Worm (Caenorhabditis elegans) whole organism, young adult: ENCODE results near the gene twk-24.
A peak's percentile ranks its signal among the peaks of the same experiment; 100 is the strongest.

Experiments
- C06A6.2 ChIP-seq: fragments of 200-800 bp; sonication (Bioruptor generic); conservative IDR thresholded peaks from 2 replicates; pipeline ENCODE4 v1.3.6; 2022; ENCODE audit warnings: missing genetic modification characterization, missing compliant biosample characterization
- D2030.7 ChIP-seq: fragments of 200-800 bp; sonication (Bioruptor generic); IDR thresholded peaks from 2 replicates; pipeline ENCODE4 v1.3.6; 2022; ENCODE audit warnings: missing genetic modification reagents, missing genetic modification characterization, missing compliant biosample characterization
- F10E7.11 ChIP-seq: sonication (generic microtip); optimal IDR thresholded peaks from 2 replicates; lab custom pipeline; 2017; ENCODE audit warnings: mild to moderate bottlenecking, missing genetic modification characterization, moderate library complexity, missing compliant biosample characterization
- F33H1.4 ChIP-seq: fragments of 200-800 bp; sonication (Bioruptor generic); IDR thresholded peaks from 2 replicates; pipeline ENCODE4 v1.3.6; 2022; ENCODE audit warnings: missing genetic modification reagents, missing genetic modification characterization, missing compliant biosample characterization
- F37B4.10 ChIP-seq: fragments of 200-800 bp; sonication (Bioruptor generic); IDR thresholded peaks from 2 replicates; pipeline ENCODE4 v1.3.6; 2022; ENCODE audit warnings: missing genetic modification characterization, missing compliant biosample characterization
- K11D2.4 ChIP-seq: fragments of 200-800 bp; sonication (Bioruptor generic); IDR thresholded peaks from 2 replicates; pipeline ENCODE4 v1.3.6; 2022; ENCODE audit warnings: missing genetic modification reagents, missing genetic modification characterization, missing compliant biosample characterization
- T26A5.8 ChIP-seq: sonication (generic microtip); optimal IDR thresholded peaks from 2 replicates; lab custom pipeline; 2016; ENCODE audit warnings: missing genetic modification characterization, missing compliant biosample characterization
- Y56A3A.18 ChIP-seq: fragments of 200-800 bp; sonication (Bioruptor generic); IDR thresholded peaks from 2 replicates; pipeline ENCODE4 v1.3.6; 2022; ENCODE audit warnings: missing genetic modification reagents, missing genetic modification characterization, missing compliant biosample characterization
- Y67H2A.10 ChIP-seq: fragments of 200-800 bp; sonication (Bioruptor generic); conservative IDR thresholded peaks from 2 replicates; pipeline ENCODE4 v1.3.6; 2022; ENCODE audit warnings: missing genetic modification reagents, missing genetic modification characterization, missing compliant biosample characterization
- ZK185.1 ChIP-seq: sonication (generic microtip); optimal IDR thresholded peaks from 2 replicates; lab custom pipeline; 2016; ENCODE audit warnings: mild to moderate bottlenecking, missing genetic modification characterization, missing compliant biosample characterization; ENCODE audit not compliant: poor library complexity, severe bottlenecking
- ama-1 ChIP-seq, 3 experiments: fragments of 150-350 bp in 1 of 3; sonication (generic microtip) in 2 of 3; optimal IDR thresholded peaks; 2 replicates each; lab custom pipeline; 2014 to 2018; ENCODE audit warnings: missing biosample characterization in 2 of 3, missing genetic modification characterization in 2 of 3, missing genetic modification reagents in 2 of 3
- aptf-2 ChIP-seq: fragments of 200-800 bp; sonication (Bioruptor generic); conservative IDR thresholded peaks from 2 replicates; pipeline ENCODE4 v1.3.6; 2022; ENCODE audit warnings: missing genetic modification reagents, missing genetic modification characterization, missing compliant biosample characterization
- aptf-3 ChIP-seq: fragments of 200-800 bp; sonication (Bioruptor generic); IDR thresholded peaks from 2 replicates; pipeline ENCODE4 v1.3.6; 2022; ENCODE audit warnings: missing genetic modification characterization, missing compliant biosample characterization
- athp-1 ChIP-seq: sonication (generic microtip); optimal IDR thresholded peaks from 2 replicates; lab custom pipeline; 2017; ENCODE audit warnings: mild to moderate bottlenecking, missing genetic modification characterization, missing compliant biosample characterization
- attf-3 ChIP-seq: fragments of 200-800 bp; sonication (Bioruptor generic); conservative IDR thresholded peaks from 2 replicates; pipeline ENCODE4 v1.3.6; 2022; ENCODE audit warnings: missing genetic modification reagents, missing genetic modification characterization, missing compliant biosample characterization
- attf-6 ChIP-seq: fragments of 200-800 bp; sonication (Bioruptor generic); IDR thresholded peaks from 2 replicates; pipeline ENCODE4 v1.3.6; 2022; ENCODE audit warnings: missing genetic modification reagents, missing genetic modification characterization, missing compliant biosample characterization
- bed-1 ChIP-seq: fragments of 200-800 bp; sonication (Bioruptor generic); IDR thresholded peaks from 2 replicates; pipeline ENCODE4 v1.3.6; 2022; ENCODE audit warnings: missing genetic modification reagents, missing genetic modification characterization, missing compliant biosample characterization
- ccch-3 ChIP-seq: fragments of 200-800 bp; sonication (Bioruptor generic); optimal IDR thresholded peaks from 2 replicates; lab custom pipeline; 2018; ENCODE audit warnings: mild to moderate bottlenecking, missing genetic modification characterization, missing compliant biosample characterization
- cebp-1 ChIP-seq, 2 experiments: fragments of 200-800 bp in 1 of 2; sonication (Bioruptor generic) in 1 of 2; sonication (generic microtip) in 1 of 2; IDR thresholded peaks in 1 of 2; optimal IDR thresholded peaks in 1 of 2; 2 replicates each; pipeline versions ENCODE4 v1.3.6 to Lab custom; 2017 to 2022; ENCODE audit warnings: missing compliant biosample characterization in 2 of 2, missing genetic modification characterization in 2 of 2, mild to moderate bottlenecking in 1 of 2, missing genetic modification reagents in 1 of 2, moderate library complexity in 1 of 2
- dox-1 ChIP-seq: fragments of 200-800 bp; sonication (Bioruptor generic); IDR thresholded peaks from 2 replicates; pipeline ENCODE4 v1.3.6; 2022; ENCODE audit warnings: missing genetic modification reagents, missing genetic modification characterization, missing compliant biosample characterization
- dpl-1 ChIP-seq: fragments of 150-350 bp; optimal IDR thresholded peaks from 2 replicates; lab custom pipeline; 2014; ENCODE audit warnings: missing biosample characterization, missing genetic modification reagents, missing genetic modification characterization
- efl-1 ChIP-seq: fragments of 150-350 bp; optimal IDR thresholded peaks from 2 replicates; lab custom pipeline; 2014; ENCODE audit warnings: missing biosample characterization, missing genetic modification reagents, missing genetic modification characterization
- egl-44 ChIP-seq: fragments of 200-800 bp; sonication (Bioruptor generic); IDR thresholded peaks from 2 replicates; pipeline ENCODE4 v1.3.6; 2022; ENCODE audit warnings: missing genetic modification reagents, missing genetic modification characterization, missing compliant biosample characterization
- egrh-3 ChIP-seq: fragments of 200-800 bp; sonication (Bioruptor generic); IDR thresholded peaks from 2 replicates; pipeline ENCODE4 v1.3.6; 2022; ENCODE audit warnings: missing genetic modification reagents, missing genetic modification characterization, missing compliant biosample characterization
- ets-4 ChIP-seq: fragments of 200-800 bp; sonication (Bioruptor generic); optimal IDR thresholded peaks from 2 replicates; lab custom pipeline; 2018; ENCODE audit warnings: mild to moderate bottlenecking, missing genetic modification characterization, missing compliant biosample characterization
- hlh-26 ChIP-seq: fragments of 200-800 bp; sonication (Bioruptor generic); conservative IDR thresholded peaks from 2 replicates; pipeline ENCODE4 v1.3.6; 2022; ENCODE audit warnings: missing genetic modification reagents, missing genetic modification characterization, missing compliant biosample characterization
- hmg-1.2 ChIP-seq: fragments of 200-800 bp; sonication (Bioruptor generic); IDR thresholded peaks from 2 replicates; pipeline ENCODE4 v1.3.6; 2022; ENCODE audit warnings: missing genetic modification reagents, missing genetic modification characterization, missing compliant biosample characterization
- hsf-1 ChIP-seq: fragments of 200-800 bp; sonication (Bioruptor generic); IDR thresholded peaks from 2 replicates; pipeline ENCODE4 v1.3.6; 2022; ENCODE audit warnings: missing genetic modification reagents, missing genetic modification characterization, missing compliant biosample characterization
- let-607 ChIP-seq, 2 experiments: fragments of 200-800 bp in 1 of 2; sonication (Bioruptor generic) in 1 of 2; sonication (generic microtip) in 1 of 2; optimal IDR thresholded peaks; 2 replicates each; lab custom pipeline; 2016 to 2018; ENCODE audit warnings: mild to moderate bottlenecking in 2 of 2, missing compliant biosample characterization in 2 of 2, missing genetic modification characterization in 2 of 2, moderate library complexity in 2 of 2, missing genotype in 1 of 2
- lin-26 ChIP-seq: fragments of 200-800 bp; sonication (Bioruptor generic); IDR thresholded peaks from 2 replicates; pipeline ENCODE4 v1.3.6; 2022; ENCODE audit warnings: missing genetic modification reagents, missing genetic modification characterization, missing compliant biosample characterization
- lsl-1 ChIP-seq: fragments of 200-800 bp; sonication (Bioruptor generic); optimal IDR thresholded peaks from 2 replicates; lab custom pipeline; 2018; ENCODE audit warnings: mild to moderate bottlenecking, missing genetic modification characterization, moderate library complexity, missing compliant biosample characterization
- madf-3 ChIP-seq: fragments of 200-800 bp; sonication (Bioruptor generic); IDR thresholded peaks from 2 replicates; pipeline ENCODE4 v1.3.6; 2022; ENCODE audit warnings: missing genetic modification reagents, missing genetic modification characterization, missing compliant biosample characterization
- mxl-1 ChIP-seq: sonication (generic microtip); optimal IDR thresholded peaks from 2 replicates; lab custom pipeline; 2016; ENCODE audit warnings: missing genetic modification characterization, missing compliant biosample characterization
- nfya-1 ChIP-seq: sonication (generic microtip); optimal IDR thresholded peaks from 2 replicates; lab custom pipeline; 2017; ENCODE audit warnings: antibody characterized with exemption, missing compliant biosample characterization, missing genetic modification characterization, borderline replicate concordance; ENCODE audit not compliant: insufficient read depth
- nhr-120 ChIP-seq: fragments of 200-800 bp; sonication (Bioruptor generic); IDR thresholded peaks from 2 replicates; pipeline ENCODE4 v1.3.6; 2022; ENCODE audit warnings: missing genetic modification characterization, missing compliant biosample characterization
- nhr-80 ChIP-seq: sonication (generic microtip); optimal IDR thresholded peaks from 2 replicates; lab custom pipeline; 2016; ENCODE audit warnings: missing genetic modification characterization, missing compliant biosample characterization
- pbrm-1 ChIP-seq: fragments of 200-800 bp; sonication (Bioruptor generic); IDR thresholded peaks from 2 replicates; pipeline ENCODE4 v1.3.6; 2022; ENCODE audit warnings: missing genetic modification reagents, missing genetic modification characterization, missing compliant biosample characterization
- pha-4 ChIP-seq: fragments of 150-350 bp; sonication (generic microtip); optimal IDR thresholded peaks from 2 replicates; lab custom pipeline; 2014; ENCODE audit warnings: missing biosample characterization, missing genetic modification reagents, missing genetic modification characterization
- rcor-1 ChIP-seq: fragments of 200-800 bp; sonication (Bioruptor generic); IDR thresholded peaks from 2 replicates; pipeline ENCODE4 v1.3.6; 2022; ENCODE audit warnings: missing genetic modification reagents, missing genetic modification characterization, missing compliant biosample characterization
- rec-8 ChIP-seq, 2 experiments: sonication (generic microtip); optimal IDR thresholded peaks; 2 replicates each; lab custom pipeline; 2016; ENCODE audit warnings: mild to moderate bottlenecking in 2 of 2, missing genetic modification characterization in 2 of 2, missing genetic modification reagents in 2 of 2, missing genotype in 2 of 2, missing biosample characterization in 1 of 2, missing compliant biosample characterization in 1 of 2, moderate library complexity in 1 of 2
- repo-1 ChIP-seq: sonication (generic microtip); optimal IDR thresholded peaks from 2 replicates; lab custom pipeline; 2017; ENCODE audit warnings: mild to moderate bottlenecking, missing genetic modification characterization, missing compliant biosample characterization
- sea-2 ChIP-seq: fragments of 200-800 bp; sonication (Bioruptor generic); IDR thresholded peaks from 2 replicates; pipeline ENCODE4 v1.3.6; 2022; ENCODE audit warnings: missing genetic modification characterization, missing compliant biosample characterization
- tbx-9 ChIP-seq: sonication (generic microtip); optimal IDR thresholded peaks from 2 replicates; lab custom pipeline; 2016; ENCODE audit warnings: borderline replicate concordance, missing genetic modification characterization, inconsistent platforms, missing compliant biosample characterization
- tlf-1 ChIP-seq: fragments of 200-800 bp; sonication (Bioruptor generic); optimal IDR thresholded peaks from 2 replicates; lab custom pipeline; 2018; ENCODE audit warnings: mild to moderate bottlenecking, missing genetic modification characterization, missing compliant biosample characterization
- unc-62 ChIP-seq: fragments of 150-350 bp; optimal IDR thresholded peaks from 2 replicates; lab custom pipeline; 2014; ENCODE audit warnings: missing biosample characterization, missing genetic modification reagents, missing genetic modification characterization
- xnd-1 ChIP-seq: sonication (generic microtip); optimal IDR thresholded peaks from 2 replicates; lab custom pipeline; 2016; ENCODE audit warnings: missing genotype, missing genetic modification reagents, missing genetic modification characterization, missing compliant biosample characterization
- zfh-2 ChIP-seq: fragments of 200-800 bp; sonication (Bioruptor generic); conservative IDR thresholded peaks from 2 replicates; pipeline ENCODE4 v1.3.6; 2022; ENCODE audit warnings: missing genetic modification reagents, missing genetic modification characterization, missing compliant biosample characterization
- ztf-28 ChIP-seq: fragments of 200-800 bp; sonication (Bioruptor generic); IDR thresholded peaks from 2 replicates; pipeline ENCODE4 v1.3.6; 2022; ENCODE audit warnings: missing genetic modification reagents, missing genetic modification characterization, missing compliant biosample characterization

The twk-24 gene

ce11 chrV:12291587-12291986 is 22.5 kb upstream of the twk-24 start, which contains the start of the genes srpa-68 and srh-16 (continued):
- TF ChIP-seq hsf-1 (GFP tag; lab: Robert Waterston, UW) (no peak), mxl-1 (tag; lab: Kevin White, UChicago) (no peak), sea-2 (GFP tag; lab: Robert Waterston, UW) (no peak), nhr-120 (GFP tag; lab: Robert Waterston, UW) (no peak), dpl-1 (GFP tag; lab: Kevin White, UChicago) (peak; percentile 90), lin-26 (no peak), let-607 (tag; optimal IDR thresholded peaks at IDR 0.05; lab: Kevin White, UChicago) (peak; percentile 82 to 94), athp-1 (tag; lab: Kevin White, UChicago) (no peak), madf-3 (peak; percentile 71), tbx-9 (tag; lab: Kevin White, UChicago) (no peak), efl-1 (GFP tag; lab: Kevin White, UChicago) (peak; percentile 87), Y67H2A.10 (GFP tag; lab: Robert Waterston, UW) (no peak), F10E7.11 (no peak), D2030.7 (peak; percentile 52; the same call in 1 of the 2 replicates), cebp-1 (GFP tag; IDR thresholded peaks at IDR 0.05; lab: Robert Waterston, UW) (no peak), cebp-1 (tag; optimal IDR thresholded peaks at IDR 0.05; lab: Kevin White, UChicago) (peak; percentile 85), nhr-80 (peak; percentile 53), attf-6 (0 out of 2 replicates have a peak, but pooled peaks have one; percentile 34), egl-44 (GFP tag; lab: Robert Waterston, UW) (no peak), ztf-28 (GFP tag; lab: Robert Waterston, UW) (no peak), zfh-2 (peak; percentile 42; the same call in 1 of the 2 replicates), repo-1 (peak; percentile 70), lsl-1 (GFP tag; lab: Kevin White, UChicago) (peak; percentile 68), ccch-3 (GFP tag; lab: Kevin White, UChicago) (no peak), rec-8 (tag; optimal IDR thresholded peaks at IDR 0.05; lab: Kevin White, UChicago) (peak in 1 of 2 experiments; percentile 30), rcor-1 (GFP tag; lab: Robert Waterston, UW) (peak; percentile 89), F33H1.4 (GFP tag; lab: Robert Waterston, UW) (peak; percentile 70), aptf-3 (GFP tag; lab: Robert Waterston, UW) (no peak), Y56A3A.18 (GFP tag; lab: Robert Waterston, UW) (peak; percentile 93), ets-4 (GFP tag; lab: Kevin White, UChicago) (no peak), unc-62 (no peak), ZK185.1 (tag; lab: Kevin White, UChicago) (peak; percentile 66), hlh-26 (GFP tag; lab: Robert Waterston, UW) (no peak), T26A5.8 (tag; lab: Kevin White, UChicago) (no peak), attf-3 (peak; percentile 80), K11D2.4 (GFP tag; lab: Robert Waterston, UW) (peak; percentile 74; the same call in 1 of the 2 replicates), F37B4.10 (GFP tag; lab: Robert Waterston, UW) (no peak), bed-1 (GFP tag; lab: Robert Waterston, UW) (no peak), hmg-1.2 (peak; percentile 65), C06A6.2 (peak; percentile 72), tlf-1 (GFP tag; lab: Kevin White, UChicago) (peak; percentile 80), dox-1 (peak; percentile 90), pha-4 (tag; lab: Kevin White, UChicago) (no peak), pbrm-1 (peak; percentile 88), aptf-2 (GFP tag; lab: Robert Waterston, UW) (no peak), nfya-1 (tag; lab: Kevin White, UChicago) (no peak), xnd-1 (tag; lab: Kevin White, UChicago) (peak; percentile 59), ama-1 (optimal IDR thresholded peaks at IDR 0.05; lab: Kevin White, UChicago) (no peak), ama-1 (GFP tag; optimal IDR thresholded peaks at IDR 0.05; lab: Kevin White, UChicago) (no peak), egrh-3 (GFP tag; lab: Robert Waterston, UW) (0 out of 2 replicates have a peak, but pooled peaks have one; percentile 31)
